Worm (Caenorhabditis elegans): Measurements from ENCODE around the gene orc-5.

The orc-5 gene

ce11 chrIV:10737011-10737553 lies 2.7 kb upstream of the orc-5 start, which contains the start of gene grl-21 (continued):
- TF ChIP-seq F37B4.10 (GFP tag; IDR thresholded peaks at IDR 0.05), result no peak
- no peak for TF ChIP-seq ceh-79 (tag; optimal IDR thresholded peaks at IDR 0.05)
- TF ChIP-seq B0019.2 (GFP tag; conservative IDR thresholded peaks at IDR 0.05), result no peak
- peak; percentile 58 for TF ChIP-seq hrde-1 (tag; optimal IDR thresholded peaks at IDR 0.05; ENCODE audit: borderline replicate concordance)
- no peak for TF ChIP-seq F55B11.4 (tag; optimal IDR thresholded peaks at IDR 0.05; ENCODE audit: borderline replicate concordance, insufficient read depth)
- TF ChIP-seq somi-1 (GFP tag; optimal IDR thresholded peaks at IDR 0.05), result no peak
- no peak for TF ChIP-seq ztf-3 (GFP tag; optimal IDR thresholded peaks at IDR 0.05)
- no peak for TF ChIP-seq ztf-22 (GFP tag; optimal IDR thresholded peaks at IDR 0.05)
- TF ChIP-seq snpc-4 (GFP tag; optimal IDR thresholded peaks at IDR 0.05), result no peak
- TF ChIP-seq snpc-4 (tag; optimal IDR thresholded peaks at IDR 0.05), result no peak
- no peak for TF ChIP-seq die-1 (tag; optimal IDR thresholded peaks at IDR 0.05)
- no peak for TF ChIP-seq hlh-12 (tag; optimal IDR thresholded peaks at IDR 0.05)
- TF ChIP-seq attf-3 (GFP tag; conservative IDR thresholded peaks at IDR 0.05), result 0 out of 2 replicates have a peak, but pooled peaks have one; percentile 16
- TF ChIP-seq akir-1 (GFP tag; optimal IDR thresholded peaks at IDR 0.05), result no peak
- TF ChIP-seq dpl-1 (GFP tag; optimal IDR thresholded peaks at IDR 0.05), result no peak
- TF ChIP-seq zim-3 (tag; optimal IDR thresholded peaks at IDR 0.05), result no peak
- no peak for TF ChIP-seq cebp-2 (GFP tag; IDR thresholded peaks at IDR 0.05)
- TF ChIP-seq ceh-40 (GFP tag; IDR thresholded peaks at IDR 0.05), result no peak
- TF ChIP-seq Y53G8AR.9 (GFP tag; conservative IDR thresholded peaks at IDR 0.05), result 0 out of 2 replicates have a peak, but pooled peaks have one; percentile 43
- TF ChIP-seq K12H6.12 (tag; optimal IDR thresholded peaks at IDR 0.05), result no peak

- TF ChIP-seq gei-17 (GFP tag; optimal IDR thresholded peaks at IDR 0.05) (no peak), rec-8 (tag; optimal IDR thresholded peaks at IDR 0.05) (no peak), lsy-27 (tag; optimal IDR thresholded peaks at IDR 0.05; ENCODE audit: borderline replicate concordance, insufficient read depth) (no peak)
Observed at ce11 chrIV:10727734-10728133, 6.7 kb downstream of the orc-5 start, which contains the start of gene ZC168.2. TSS of gene ZC168.2 (plus strand) at chrIV:10728034.

- TF ChIP-seq Y56A3A.18 (GFP tag; IDR thresholded peaks at IDR 0.05) (no peak), D2030.7 (GFP tag; IDR thresholded peaks at IDR 0.05) (no peak), lsl-1 (GFP tag; optimal IDR thresholded peaks at IDR 0.05) (no peak), nhr-179 (tag; optimal IDR thresholded peaks at IDR 0.05) (no peak), ceh-79 (tag; optimal IDR thresholded peaks at IDR 0.05) (no peak), B0019.2 (GFP tag; conservative IDR thresholded peaks at IDR 0.05) (no peak), mxl-1 (tag; optimal IDR thresholded peaks at IDR 0.05) (no peak), ama-1 (optimal IDR thresholded peaks at IDR 0.05) (no peak), ama-1 (GFP tag; optimal IDR thresholded peaks at IDR 0.05) (no peak), sptf-2 (GFP tag; optimal IDR thresholded peaks at IDR 0.05) (no peak), hlh-26 (GFP tag; conservative IDR thresholded peaks at IDR 0.05) (no peak), die-1 (tag; optimal IDR thresholded peaks at IDR 0.05) (no peak), F52B5.7 (tag; optimal IDR thresholded peaks at IDR 0.05) (no peak), ceh-58 (GFP tag; IDR thresholded peaks at IDR 0.05) (no peak), lin-26 (GFP tag; IDR thresholded peaks at IDR 0.05) (no peak), snpc-1.3 (tag; optimal IDR thresholded peaks at IDR 0.05; ENCODE audit: insufficient read depth) (no peak), F39B2.1 (GFP tag; IDR thresholded peaks at IDR 0.05) (no peak), sdz-38 (tag; optimal IDR thresholded peaks at IDR 0.05) (no peak)
Observed at ce11 chrIV:10718865-10719264, 15.5 kb downstream of the orc-5 start.

Data from whole organism, young adult.